Worm (Caenorhabditis elegans): Measurements from ENCODE around the gene scav-2.

The scav-2 gene

ce11 chrIII:13549960-13550359 lies 5.2 kb downstream of the scav-2 start:
- TF ChIP-seq W03F9.2 (tag; optimal IDR thresholded peaks at IDR 0.05) (no peak), him-1 (tag; optimal IDR thresholded peaks at IDR 0.05) (no peak), dao-5 (tag; optimal IDR thresholded peaks at IDR 0.05) (no peak)

- peak; percentile 40 for TF ChIP-seq W03F9.2 (tag; optimal IDR thresholded peaks at IDR 0.05)
- TF ChIP-seq dao-5 (tag; optimal IDR thresholded peaks at IDR 0.05): no peak
Observed at ce11 chrIII:13548982-13549381, 6.2 kb downstream of the scav-2 start, which contains the start of gene mmad-1. mmad-1 (minus strand) TSS chrIII:13549005.

- no peak for TF ChIP-seq him-1 (tag; optimal IDR thresholded peaks at IDR 0.05)
- TF ChIP-seq W03F9.2 (tag; optimal IDR thresholded peaks at IDR 0.05): no peak
- no peak for TF ChIP-seq dao-5 (tag; optimal IDR thresholded peaks at IDR 0.05)
Observed at ce11 chrIII:13546537-13546936, 8.6 kb downstream of the scav-2 start, which contains the start of gene Y76A2B.4. Y76A2B.4 (minus strand) TSS chrIII:13546777.

- TF ChIP-seq W03F9.2 (tag; optimal IDR thresholded peaks at IDR 0.05) (no peak), dao-5 (tag; optimal IDR thresholded peaks at IDR 0.05) (no peak), him-1 (tag; optimal IDR thresholded peaks at IDR 0.05) (no peak)
Observed at ce11 chrIII:13544593-13544992, 10.5 kb downstream of the scav-2 start.

ce11 chrIII:13543434-13543833 lies 11.7 kb downstream of the scav-2 start, which contains the start of gene acs-5:
acs-5 (minus strand) TSS chrIII:13543534.
- TF ChIP-seq dao-5 (tag; optimal IDR thresholded peaks at IDR 0.05) (no peak), him-1 (tag; optimal IDR thresholded peaks at IDR 0.05) (no peak), W03F9.2 (tag; optimal IDR thresholded peaks at IDR 0.05) (no peak)

- TF ChIP-seq W03F9.2 (tag; optimal IDR thresholded peaks at IDR 0.05) (no peak), dao-5 (tag; optimal IDR thresholded peaks at IDR 0.05) (no peak), him-1 (tag; optimal IDR thresholded peaks at IDR 0.05) (no peak)
Observed at ce11 chrIII:13542458-13542857, 12.7 kb downstream of the scav-2 start.

- TF ChIP-seq dao-5 (tag; optimal IDR thresholded peaks at IDR 0.05) (no peak), him-1 (tag; optimal IDR thresholded peaks at IDR 0.05) (no peak), W03F9.2 (tag; optimal IDR thresholded peaks at IDR 0.05) (no peak)
Observed at ce11 chrIII:13540791-13541190, 14.3 kb downstream of the scav-2 start.

ce11 chrIII:13535735-13536390 lies 19.3 kb downstream of the scav-2 start:
- TF ChIP-seq him-1 (tag; optimal IDR thresholded peaks at IDR 0.05) (no peak), W03F9.2 (tag; optimal IDR thresholded peaks at IDR 0.05) (no peak)

- TF ChIP-seq dao-5 (tag; optimal IDR thresholded peaks at IDR 0.05): no peak
- TF ChIP-seq him-1 (tag; optimal IDR thresholded peaks at IDR 0.05): no peak
- TF ChIP-seq W03F9.2 (tag; optimal IDR thresholded peaks at IDR 0.05): no peak
Observed at ce11 chrIII:13534704-13535103, 20.4 kb downstream of the scav-2 start.

ce11 chrIII:13530838-13531237 lies 24.3 kb downstream of the scav-2 start:
- TF ChIP-seq dao-5 (tag; optimal IDR thresholded peaks at IDR 0.05): no peak
- TF ChIP-seq W03F9.2 (tag; optimal IDR thresholded peaks at IDR 0.05): no peak
- TF ChIP-seq him-1 (tag; optimal IDR thresholded peaks at IDR 0.05): no peak

ce11 chrIII:13530017-13530416 lies 25.1 kb downstream of the scav-2 start:
- TF ChIP-seq him-1 (tag; optimal IDR thresholded peaks at IDR 0.05) (no peak), dao-5 (tag; optimal IDR thresholded peaks at IDR 0.05) (no peak), W03F9.2 (tag; optimal IDR thresholded peaks at IDR 0.05) (no peak)

ce11 chrIII:13528513-13529249 lies 26.5 kb downstream of the scav-2 start:
- TF ChIP-seq him-1 (tag; optimal IDR thresholded peaks at IDR 0.05) (no peak), W03F9.2 (tag; optimal IDR thresholded peaks at IDR 0.05) (no peak), dao-5 (tag; optimal IDR thresholded peaks at IDR 0.05) (no peak)

ce11 chrIII:13527424-13528097 lies 27.6 kb downstream of the scav-2 start, which contains the start of gene lron-13:
lron-13 (plus strand) TSS chrIII:13527438.
- TF ChIP-seq dao-5 (tag; optimal IDR thresholded peaks at IDR 0.05): no peak
- no peak for TF ChIP-seq him-1 (tag; optimal IDR thresholded peaks at IDR 0.05)
- TF ChIP-seq W03F9.2 (tag; optimal IDR thresholded peaks at IDR 0.05): no peak

ce11 chrIII:13526702-13527101 lies 28.4 kb downstream of the scav-2 start:
- TF ChIP-seq dao-5 (tag; optimal IDR thresholded peaks at IDR 0.05): no peak
- no peak for TF ChIP-seq W03F9.2 (tag; optimal IDR thresholded peaks at IDR 0.05)
- TF ChIP-seq him-1 (tag; optimal IDR thresholded peaks at IDR 0.05): no peak

Measured in whole organism, L4/young adult.